Worm (Caenorhabditis elegans) whole organism, L1 larva: ENCODE data around the gene acs-20.

Experiments
- C16A3.4 ChIP-seq: fragments of 150-350 bp; optimal IDR thresholded peaks from 2 replicates; lab custom pipeline; 2014; ENCODE audit warnings: missing biosample characterization, missing genetic modification characterization
- aha-1 ChIP-seq: fragments of 150-350 bp; optimal IDR thresholded peaks from 2 replicates; lab custom pipeline; 2014; ENCODE audit warnings: missing biosample characterization, missing genetic modification characterization
- alr-1 ChIP-seq: fragments of 200-800 bp; sonication (Bioruptor generic); optimal IDR thresholded peaks from 2 replicates; lab custom pipeline; 2018; ENCODE audit warnings: borderline replicate concordance, mild to moderate bottlenecking, missing genetic modification characterization, missing compliant biosample characterization
- ama-1 ChIP-seq: fragments of 150-350 bp; optimal IDR thresholded peaks from 2 replicates; lab custom pipeline; 2014
- blmp-1 ChIP-seq: fragments of 150-350 bp; optimal IDR thresholded peaks from 2 replicates; lab custom pipeline; 2014; ENCODE audit warnings: missing biosample characterization, missing genetic modification characterization
- ceh-8 ChIP-seq: fragments of 200-800 bp; sonication (Bioruptor generic); optimal IDR thresholded peaks from 2 replicates; lab custom pipeline; 2018; ENCODE audit warnings: mild to moderate bottlenecking, missing genetic modification characterization, moderate library complexity, missing compliant biosample characterization
- ceh-88 ChIP-seq: fragments of 200-800 bp; sonication (Bioruptor generic); IDR thresholded peaks from 2 replicates; pipeline ENCODE4 v1.3.6; 2022; ENCODE audit warnings: missing genetic modification characterization, missing compliant biosample characterization
- ces-1 ChIP-seq: fragments of 150-350 bp; optimal IDR thresholded peaks from 2 replicates; lab custom pipeline; 2014; ENCODE audit warnings: missing biosample characterization, missing genetic modification reagents, missing genetic modification characterization
- dpl-1 ChIP-seq, 3 experiments: fragments of 150-350 bp in 2 of 3; sonication (generic microtip) in 1 of 3; optimal IDR thresholded peaks; 2 replicates each; lab custom pipeline; 2014 to 2017; ENCODE audit warnings: missing biosample characterization in 3 of 3, missing genetic modification characterization in 3 of 3, missing genetic modification reagents in 3 of 3
- dsc-1 ChIP-seq: sonication (generic microtip); optimal IDR thresholded peaks from 2 replicates; lab custom pipeline; 2016; ENCODE audit warnings: mild to moderate bottlenecking, missing genetic modification characterization, missing compliant biosample characterization
- efl-1 ChIP-seq, 4 experiments: fragments of 150-350 bp; optimal IDR thresholded peaks in 3 of 4; peaks in 1 of 4; 1 replicate in 1 of 4; 2 replicates in 3 of 4; lab custom pipeline; 2014; ENCODE audit warnings: missing biosample characterization in 2 of 4, missing genetic modification characterization in 2 of 4, missing genetic modification reagents in 2 of 4
- egl-13 ChIP-seq: sonication (generic microtip); optimal IDR thresholded peaks from 2 replicates; lab custom pipeline; 2016; ENCODE audit warnings: missing genotype, missing genetic modification reagents, missing genetic modification characterization, missing compliant biosample characterization
- egl-27 ChIP-seq, 2 experiments: fragments of 150-350 bp in 1 of 2; sonication (generic microtip); optimal IDR thresholded peaks; 3 replicates each; lab custom pipeline; 2017 to 2018; ENCODE audit warnings: missing biosample characterization in 2 of 2, missing genetic modification characterization in 2 of 2, missing genetic modification reagents in 2 of 2
- elt-2 ChIP-seq: sonication (generic microtip); optimal IDR thresholded peaks from 2 replicates; lab custom pipeline; 2016; ENCODE audit warnings: missing genetic modification characterization, mild to moderate bottlenecking, inconsistent platforms, missing compliant biosample characterization, missing genetic modification reagents
- fkh-4 ChIP-seq: sonication (generic microtip); optimal IDR thresholded peaks from 2 replicates; lab custom pipeline; 2016; ENCODE audit warnings: missing compliant biosample characterization, missing genetic modification characterization, borderline replicate concordance
- fkh-8 ChIP-seq: sonication (generic microtip); optimal IDR thresholded peaks from 2 replicates; lab custom pipeline; 2016; ENCODE audit warnings: mild to moderate bottlenecking, missing genetic modification characterization, missing compliant biosample characterization
- fos-1 ChIP-seq: fragments of 150-350 bp; optimal IDR thresholded peaks from 2 replicates; lab custom pipeline; 2014; ENCODE audit warnings: missing biosample characterization, missing genetic modification characterization
- lin-13 ChIP-seq: fragments of 150-350 bp; optimal IDR thresholded peaks from 2 replicates; lab custom pipeline; 2014; ENCODE audit warnings: missing biosample characterization, missing genetic modification reagents, missing genetic modification characterization
- lin-14 ChIP-seq: fragments of 200-800 bp; sonication (Bioruptor generic); optimal IDR thresholded peaks from 2 replicates; lab custom pipeline; 2018; ENCODE audit warnings: mild to moderate bottlenecking, missing genetic modification characterization, moderate library complexity, missing compliant biosample characterization
- lin-15B ChIP-seq: fragments of 150-350 bp; sonication (generic microtip); optimal IDR thresholded peaks from 3 replicates; lab custom pipeline; 2014; ENCODE audit warnings: missing biosample characterization, missing genetic modification characterization
- lin-39 ChIP-seq: fragments of 150-350 bp; optimal IDR thresholded peaks from 2 replicates; lab custom pipeline; 2014; ENCODE audit warnings: missing biosample characterization, missing genetic modification reagents, missing genetic modification characterization
- lir-3 ChIP-seq: sonication (generic microtip); optimal IDR thresholded peaks from 2 replicates; lab custom pipeline; 2016; ENCODE audit warnings: mild to moderate bottlenecking, missing genetic modification characterization, moderate library complexity, missing compliant biosample characterization; ENCODE audit not compliant: poor library complexity
- lsy-2 ChIP-seq, 2 experiments: fragments of 150-350 bp; optimal IDR thresholded peaks; 2 replicates each; lab custom pipeline; 2014; ENCODE audit warnings: missing biosample characterization in 2 of 2, missing genetic modification characterization in 2 of 2
- mab-9 ChIP-seq: fragments of 200-800 bp; sonication (Bioruptor generic); IDR thresholded peaks from 2 replicates; pipeline ENCODE4 v1.3.6; 2022; ENCODE audit warnings: missing genetic modification reagents, missing genetic modification characterization, missing compliant biosample characterization
- mef-2 ChIP-seq: fragments of 150-350 bp; optimal IDR thresholded peaks from 2 replicates; lab custom pipeline; 2014; ENCODE audit warnings: missing biosample characterization, missing genetic modification characterization
- mep-1 ChIP-seq: fragments of 150-350 bp; optimal IDR thresholded peaks from 2 replicates; lab custom pipeline; 2014; ENCODE audit warnings: missing biosample characterization, missing genetic modification characterization
- nhr-11 ChIP-seq: fragments of 150-350 bp; optimal IDR thresholded peaks from 2 replicates; lab custom pipeline; 2014; ENCODE audit warnings: missing biosample characterization, missing genetic modification characterization
- nhr-12 ChIP-seq: sonication (generic microtip); optimal IDR thresholded peaks from 2 replicates; lab custom pipeline; 2017; ENCODE audit warnings: missing biosample characterization, missing genetic modification characterization
- nhr-20 ChIP-seq: sonication (generic microtip); optimal IDR thresholded peaks from 2 replicates; lab custom pipeline; 2016; ENCODE audit warnings: mild to moderate bottlenecking, missing genetic modification characterization, missing compliant biosample characterization
- nhr-237 ChIP-seq: fragments of 150-350 bp; optimal IDR thresholded peaks from 2 replicates; lab custom pipeline; 2014; ENCODE audit warnings: missing biosample characterization, missing genetic modification characterization
- nhr-28 ChIP-seq: fragments of 150-350 bp; optimal IDR thresholded peaks from 2 replicates; lab custom pipeline; 2014; ENCODE audit warnings: missing biosample characterization, missing genetic modification characterization
- nhr-71 ChIP-seq: sonication (generic microtip); optimal IDR thresholded peaks from 2 replicates; lab custom pipeline; 2016; ENCODE audit warnings: mild to moderate bottlenecking, missing genetic modification characterization, moderate library complexity, missing compliant biosample characterization
- nhr-76 ChIP-seq: sonication (generic microtip); optimal IDR thresholded peaks from 2 replicates; lab custom pipeline; 2017; ENCODE audit warnings: missing biosample characterization, missing genetic modification characterization
- nhr-84 ChIP-seq: sonication (generic microtip); optimal IDR thresholded peaks from 2 replicates; lab custom pipeline; 2017; ENCODE audit warnings: missing biosample characterization, missing genetic modification characterization
- nhr-85 ChIP-seq: sonication (generic microtip); peaks from one replicate; lab custom pipeline; 2016; ENCODE audit warnings: missing genetic modification characterization, inconsistent platforms, missing compliant biosample characterization
- nhr-90 ChIP-seq: sonication (generic microtip); optimal IDR thresholded peaks from 2 replicates; lab custom pipeline; 2016; ENCODE audit warnings: mild to moderate bottlenecking, missing genetic modification characterization, missing compliant biosample characterization; ENCODE audit not compliant: poor library complexity
- pag-3 ChIP-seq: sonication (generic microtip); optimal IDR thresholded peaks from 2 replicates; lab custom pipeline; 2017; ENCODE audit warnings: missing genetic modification characterization, mild to moderate bottlenecking, missing compliant biosample characterization, antibody characterized with exemption, borderline replicate concordance; ENCODE audit not compliant: insufficient read depth
- pqm-1 ChIP-seq: sonication (generic microtip); optimal IDR thresholded peaks from 3 replicates; lab custom pipeline; 2017; ENCODE audit warnings: missing biosample characterization, missing genetic modification characterization
- snu-23 ChIP-seq: sonication (generic microtip); optimal IDR thresholded peaks from 2 replicates; lab custom pipeline; 2016; ENCODE audit warnings: missing genetic modification characterization, missing compliant biosample characterization
- sup-37 ChIP-seq: fragments of 200-800 bp; sonication (Bioruptor generic); optimal IDR thresholded peaks from 2 replicates; lab custom pipeline; 2018; ENCODE audit warnings: mild to moderate bottlenecking, missing genetic modification characterization, missing compliant biosample characterization
- swsn-7 ChIP-seq: sonication (generic microtip); optimal IDR thresholded peaks from 2 replicates; lab custom pipeline; 2016; ENCODE audit warnings: missing genetic modification characterization, missing compliant biosample characterization
- tbx-2 ChIP-seq: sonication (generic microtip); optimal IDR thresholded peaks from 2 replicates; lab custom pipeline; 2016; ENCODE audit warnings: missing genetic modification characterization, missing compliant biosample characterization
- unc-130 ChIP-seq: fragments of 150-350 bp; optimal IDR thresholded peaks from 2 replicates; lab custom pipeline; 2017; ENCODE audit warnings: missing biosample characterization, missing genetic modification characterization, inconsistent platforms
- unc-62 ChIP-seq: fragments of 150-350 bp; optimal IDR thresholded peaks from 2 replicates; lab custom pipeline; 2014; ENCODE audit warnings: missing biosample characterization, missing genetic modification reagents, missing genetic modification characterization
- unc-86 ChIP-seq: sonication (generic microtip); optimal IDR thresholded peaks from 2 replicates; lab custom pipeline; 2016; ENCODE audit warnings: missing genetic modification characterization, missing compliant biosample characterization
- zag-1 ChIP-seq: fragments of 150-350 bp; optimal IDR thresholded peaks from 2 replicates; lab custom pipeline; 2014; ENCODE audit warnings: missing biosample characterization, missing genetic modification characterization
- ztf-11 ChIP-seq, 2 experiments: sonication (generic microtip); optimal IDR thresholded peaks; 2 replicates each; lab custom pipeline; 2016 to 2017; ENCODE audit warnings: missing genetic modification characterization in 2 of 2, missing biosample characterization in 1 of 2, missing compliant biosample characterization in 1 of 2
- ztf-4 ChIP-seq: fragments of 150-350 bp; optimal IDR thresholded peaks from 2 replicates; lab custom pipeline; 2014; ENCODE audit warnings: missing biosample characterization, missing genetic modification characterization

The acs-20 gene

DNA sequence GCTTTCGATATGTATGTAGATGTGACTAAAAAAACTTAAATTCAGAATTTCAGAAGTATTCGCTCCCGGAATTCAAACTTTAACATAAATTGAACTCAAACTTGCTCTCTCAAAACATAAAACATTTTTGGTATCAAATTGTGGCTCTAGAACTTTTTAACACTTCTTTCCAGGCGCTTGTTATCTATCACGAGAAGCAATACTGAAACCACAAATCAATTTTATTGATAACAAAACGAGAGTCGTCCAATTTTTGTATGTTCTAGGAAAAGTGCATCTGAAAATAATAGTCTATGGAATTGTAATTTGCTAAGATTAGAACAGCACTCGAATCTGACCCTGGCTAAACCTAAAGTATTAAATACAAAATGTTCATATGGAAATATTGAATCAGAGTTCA is 19.6 kb downstream of the acs-20 start:
- TF ChIP-seq elt-2 (tag; lab: Kevin White, UChicago) = peak; percentile 54
- no peak for TF ChIP-seq ces-1 (GFP tag; lab: Kevin White, UChicago)

DNA sequence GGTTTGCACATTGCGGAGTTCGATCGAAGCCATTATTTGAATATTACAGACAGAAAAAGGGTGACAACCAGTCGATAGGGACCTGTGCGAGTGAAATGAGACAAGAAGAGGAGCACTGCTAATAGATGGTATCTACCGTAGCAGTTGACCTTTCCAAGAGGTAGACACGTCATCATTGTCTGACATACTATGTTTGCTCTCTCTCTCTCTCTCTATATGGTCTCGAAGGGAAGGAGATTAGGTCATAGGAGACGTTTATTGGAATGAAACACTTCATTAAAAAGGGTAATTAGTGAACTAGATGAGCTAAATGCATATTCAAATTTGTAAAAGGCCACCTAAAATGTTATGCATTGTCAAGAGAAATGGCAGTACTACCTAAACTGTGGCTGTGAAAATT is 22.5 kb downstream of the acs-20 start, which contains the start of gene atz-1:
Gene atz-1 (minus strand): TSS at position 101 of the 400 bp plus-strand sequence.
- TF ChIP-seq nhr-76 (tag; lab: Kevin White, UChicago) = no peak
- TF ChIP-seq lin-13 (GFP tag; lab: Kevin White, UChicago) = no peak
- no peak for TF ChIP-seq nhr-12
- no peak for TF ChIP-seq sup-37 (GFP tag; lab: Kevin White, UChicago)
- no peak for TF ChIP-seq ces-1 (GFP tag; lab: Kevin White, UChicago)
- TF ChIP-seq egl-27 (tag; optimal IDR thresholded peaks at IDR 0.05; lab: Kevin White, UChicago) = no peak
- TF ChIP-seq aha-1 (tag; lab: Kevin White, UChicago) = no peak
- no peak for TF ChIP-seq nhr-85 (tag; lab: Kevin White, UChicago)
- no peak for TF ChIP-seq lin-39 (tag; lab: Kevin White, UChicago)
- TF ChIP-seq mef-2 (tag; lab: Kevin White, UChicago) = no peak
- no peak for TF ChIP-seq mab-9 (GFP tag; lab: Robert Waterston, UW)
- no peak for TF ChIP-seq nhr-84 (tag; lab: Kevin White, UChicago)
- no peak for TF ChIP-seq zag-1 (tag; lab: Kevin White, UChicago)
- TF ChIP-seq ama-1 (lab: Kevin White, UChicago) = no peak
- TF ChIP-seq nhr-71 = no peak
- TF ChIP-seq unc-130 (tag; lab: Kevin White, UChicago) = no peak
- no peak for TF ChIP-seq unc-86 (tag; lab: Kevin White, UChicago)
- TF ChIP-seq pqm-1 = no peak
- no peak for TF ChIP-seq nhr-90 (tag; lab: Kevin White, UChicago)
- TF ChIP-seq lsy-2 (tag; optimal IDR thresholded peaks at IDR 0.05; lab: Kevin White, UChicago) = no peak
- TF ChIP-seq, all 84 proteins: peak for 0

- TF ChIP-seq fkh-4 (peak; percentile 42), unc-62 (GFP tag; lab: Kevin White, UChicago) (no peak), nhr-28 (no peak), nhr-76 (tag; lab: Kevin White, UChicago) (no peak), dpl-1 (GFP tag; optimal IDR thresholded peaks at IDR 0.05; lab: Kevin White, UChicago) (peak; percentile 98 to 99 (median 99)), nhr-237 (peak; percentile 62), pag-3 (tag; lab: Kevin White, UChicago) (no peak), snu-23 (GFP tag; lab: Kevin White, UChicago) (peak; percentile 91), efl-1 (optimal IDR thresholded peaks at IDR 0.05; lab: Kevin White, UChicago) (peak; percentile 88 to 99), efl-1 (GFP tag; optimal IDR thresholded peaks at IDR 0.05 in 1 of 2; lab: Kevin White, UChicago) (peak; percentile 99 to 100), swsn-7 (peak; percentile 87), fkh-8 (tag; lab: Kevin White, UChicago) (peak; percentile 65), nhr-20 (tag; lab: Kevin White, UChicago) (peak; percentile 90), C16A3.4 (tag; lab: Kevin White, UChicago) (peak; percentile 87), egl-27 (tag; optimal IDR thresholded peaks at IDR 0.05; lab: Kevin White, UChicago) (no peak), lin-39 (tag; lab: Kevin White, UChicago) (peak; percentile 83), dsc-1 (tag; lab: Kevin White, UChicago) (peak; percentile 91), alr-1 (tag; lab: Kevin White, UChicago) (no peak), nhr-71 (peak; percentile 91), ceh-8 (peak; percentile 76), nhr-11 (tag; lab: Kevin White, UChicago) (peak; percentile 59), ztf-4 (tag; lab: Kevin White, UChicago) (peak; percentile 65), unc-86 (tag; lab: Kevin White, UChicago) (peak; percentile 86), egl-13 (tag; lab: Kevin White, UChicago) (peak; percentile 78), unc-130 (tag; lab: Kevin White, UChicago) (peak; percentile 93), fos-1 (tag; lab: Kevin White, UChicago) (peak; percentile 84), blmp-1 (no peak), lir-3 (peak; percentile 54), ceh-88 (GFP tag; lab: Robert Waterston, UW) (peak; percentile 63), lin-15B (peak; percentile 71), mep-1 (tag; lab: Kevin White, UChicago) (peak; percentile 93), ztf-11 (tag; optimal IDR thresholded peaks at IDR 0.05; lab: Kevin White, UChicago) (peak in 1 of 2 experiments; percentile 68), ama-1 (lab: Kevin White, UChicago) (peak; percentile 10), tbx-2 (peak; percentile 89), lin-14 (peak; percentile 82)
Observed at ce11 chrIV:12371879-12372278, 26.6 kb downstream of the acs-20 start, which contains the start of gene wdr-46. Gene wdr-46 (plus strand): TSS chrIV:12372253.
